Comparison of ENCODE assay signal across 1 fruit fly cellular context in the genomic region with DNA sequence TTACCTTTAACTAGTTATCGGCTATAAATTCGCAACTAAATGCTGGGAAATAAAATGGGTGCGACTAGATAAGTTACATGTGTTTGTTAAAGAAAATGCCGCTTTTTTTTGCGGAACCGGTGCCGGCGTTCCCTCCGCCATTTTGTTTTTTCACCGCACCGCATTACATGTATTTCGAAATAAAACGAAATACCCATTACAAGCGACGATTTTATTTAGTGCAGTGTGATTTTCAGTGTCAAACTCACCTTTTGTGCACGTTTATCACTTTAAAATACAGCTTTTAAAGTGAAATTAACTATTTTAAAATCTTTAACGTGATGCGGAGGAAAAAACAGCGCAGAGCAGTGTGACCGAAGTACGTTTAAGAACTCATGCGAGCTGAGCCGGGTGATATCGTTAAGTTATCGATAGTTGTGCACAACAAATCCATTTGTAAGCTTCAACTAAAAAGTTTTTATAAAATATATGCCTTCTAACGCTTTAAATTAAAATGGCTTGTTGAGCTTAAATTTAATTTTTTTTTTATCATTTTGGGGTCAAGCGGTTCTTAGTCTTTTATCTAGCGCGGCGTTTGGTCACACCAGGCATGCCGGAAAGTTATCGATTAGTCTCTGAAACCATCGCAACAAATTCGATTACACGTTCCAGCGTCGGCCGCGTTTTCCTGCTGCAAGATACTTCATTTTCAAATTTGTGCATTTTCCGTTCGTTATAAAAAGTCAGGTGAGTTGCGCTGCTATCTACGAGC.
TF ChIP-seq lines count a peak whose summit lies in the region.

Gene Hel25E (minus strand): TSS at position 380 of the 751 bp plus-strand sequence.
Gene Lam (plus strand): TSS at position 546 of the 751 bp plus-strand sequence.

TF ChIP-seq in whole organism, embryonic, 481 proteins besides CTCF, POLR2A, EP300 and RAD21 (continued from another document and continues in another):
- no peak for TF ChIP-seq Dip3 (GFP tag; optimal IDR thresholded peaks at IDR 0.05; lab: Kevin White, UChicago)
- TF ChIP-seq Hey (tag; optimal IDR thresholded peaks at IDR 0.05; lab: Kevin White, UChicago) = no peak
- no peak for TF ChIP-seq kni (GFP tag; optimal IDR thresholded peaks at IDR 0.05; lab: Kevin White, UChicago)
- TF ChIP-seq NC2α (GFP tag; optimal IDR thresholded peaks at IDR 0.05; lab: Kevin White, UChicago) = no peak
- TF ChIP-seq cwo (GFP tag; optimal IDR thresholded peaks at IDR 0.05; lab: Kevin White, UChicago) = no peak
- TF ChIP-seq crol (GFP tag; IDR thresholded peaks at IDR 0.05; lab: Robert Waterston, UW) = no peak
- TF ChIP-seq otp (GFP tag; IDR thresholded peaks at IDR 0.05; lab: Robert Waterston, UW) = no peak
- peak; percentile 94 for TF ChIP-seq BEAF-32 (GFP tag; optimal IDR thresholded peaks at IDR 0.05; lab: Kevin White, UChicago)
- TF ChIP-seq Awh (GFP tag; IDR thresholded peaks at IDR 0.05; lab: Robert Waterston, UW) = no peak
- TF ChIP-seq CG18011 (GFP tag; optimal IDR thresholded peaks at IDR 0.05; lab: Kevin White, UChicago) = no peak
- no peak for TF ChIP-seq CG3163 (GFP tag; optimal IDR thresholded peaks at IDR 0.05; lab: Kevin White, UChicago)
- TF ChIP-seq CG11093 (GFP tag; IDR thresholded peaks at IDR 0.05; lab: Robert Waterston, UW) = no peak
- TF ChIP-seq Jarid2 (GFP tag; optimal IDR thresholded peaks at IDR 0.05; lab: Kevin White, UChicago) = no peak
- TF ChIP-seq CG2116 (GFP tag; optimal IDR thresholded peaks at IDR 0.05; lab: Kevin White, UChicago) = peak; percentile 89
- TF ChIP-seq tio (GFP tag; optimal IDR thresholded peaks at IDR 0.05; lab: Kevin White, UChicago) = no peak
- TF ChIP-seq ac (GFP tag; optimal IDR thresholded peaks at IDR 0.05; lab: Kevin White, UChicago) = no peak
- no peak for TF ChIP-seq ara (GFP tag; IDR thresholded peaks at IDR 0.05; lab: Robert Waterston, UW)
- TF ChIP-seq zfh2 (GFP tag; optimal IDR thresholded peaks at IDR 0.05; lab: Kevin White, UChicago) = no peak
- TF ChIP-seq tna (GFP tag; IDR thresholded peaks at IDR 0.05; lab: Robert Waterston, UW; ENCODE audit: partially characterized antibody) = peak; percentile 57
- no peak for TF ChIP-seq Bdp1 (GFP tag; optimal IDR thresholded peaks at IDR 0.05; lab: Kevin White, UChicago)
- no peak for TF ChIP-seq Nf-YC (tag; optimal IDR thresholded peaks at IDR 0.05; lab: Kevin White, UChicago)
- TF ChIP-seq gsb (GFP tag; IDR thresholded peaks at IDR 0.05; lab: Robert Waterston, UW) = no peak
- TF ChIP-seq CG16815 (GFP tag; optimal IDR thresholded peaks at IDR 0.05; lab: Kevin White, UChicago) = no peak
- peak; percentile 75 for TF ChIP-seq nmo (GFP tag; optimal IDR thresholded peaks at IDR 0.05; lab: Kevin White, UChicago)
- TF ChIP-seq CG2875 (GFP tag; optimal IDR thresholded peaks at IDR 0.05; lab: Kevin White, UChicago) = no peak
- no peak for TF ChIP-seq Ada2b (GFP tag; IDR thresholded peaks at IDR 0.05; lab: Robert Waterston, UW)
- peak; percentile 60 for TF ChIP-seq NC2β (GFP tag; optimal IDR thresholded peaks at IDR 0.05; lab: Kevin White, UChicago)
- no peak for TF ChIP-seq CG7372 (GFP tag; IDR thresholded peaks at IDR 0.05; lab: Robert Waterston, UW)
- TF ChIP-seq fd3F (GFP tag; optimal IDR thresholded peaks at IDR 0.05; lab: Kevin White, UChicago) = no peak
- TF ChIP-seq stwl (tag; optimal IDR thresholded peaks at IDR 0.05; lab: Kevin White, UChicago) = peak; percentile 71
- no peak for TF ChIP-seq sqz (GFP tag; optimal IDR thresholded peaks at IDR 0.05; lab: Kevin White, UChicago)
- TF ChIP-seq tin (GFP tag; optimal IDR thresholded peaks at IDR 0.05; lab: Kevin White, UChicago) = no peak
- no peak for TF ChIP-seq CG15269 (tag; optimal IDR thresholded peaks at IDR 0.05; lab: Kevin White, UChicago)
- TF ChIP-seq CG9797 (GFP tag; optimal IDR thresholded peaks at IDR 0.05; lab: Kevin White, UChicago) = peak; percentile 98
- TF ChIP-seq vnd (GFP tag; IDR thresholded peaks at IDR 0.05; lab: Robert Waterston, UW; ENCODE audit: partially characterized antibody) = peak; percentile 85
- TF ChIP-seq ato (GFP tag; IDR thresholded peaks at IDR 0.05; lab: Robert Waterston, UW; ENCODE audit: partially characterized antibody) = peak; percentile 83
- TF ChIP-seq CG4820 (GFP tag; optimal IDR thresholded peaks at IDR 0.05; lab: Kevin White, UChicago) = no peak
- no peak for TF ChIP-seq CG6689 (GFP tag; IDR thresholded peaks at IDR 0.05; lab: Robert Waterston, UW)
- TF ChIP-seq Mad (GFP tag; optimal IDR thresholded peaks at IDR 0.05; lab: Kevin White, UChicago) = peak; percentile 42
- TF ChIP-seq CG4404 (GFP tag; IDR thresholded peaks at IDR 0.05; lab: Robert Waterston, UW) = no peak
- TF ChIP-seq bsh (GFP tag; optimal IDR thresholded peaks at IDR 0.05; lab: Kevin White, UChicago) = no peak
- TF ChIP-seq cas (GFP tag; IDR thresholded peaks at IDR 0.05; lab: Robert Waterston, UW) = no peak
- TF ChIP-seq ttk (GFP tag; IDR thresholded peaks at IDR 0.05; lab: Robert Waterston, UW) = no peak
- TF ChIP-seq CG2202 (tag; optimal IDR thresholded peaks at IDR 0.05; lab: Kevin White, UChicago) = no peak
- peak; percentile 58 for TF ChIP-seq HmgZ (tag; optimal IDR thresholded peaks at IDR 0.05; lab: Kevin White, UChicago)
- no peak for TF ChIP-seq CG17385 (GFP tag; optimal IDR thresholded peaks at IDR 0.05; lab: Kevin White, UChicago)
- TF ChIP-seq CG4424 (GFP tag; optimal IDR thresholded peaks at IDR 0.05; lab: Kevin White, UChicago) = no peak
- no peak for TF ChIP-seq cato (GFP tag; optimal IDR thresholded peaks at IDR 0.05; lab: Kevin White, UChicago; ENCODE audit: borderline replicate concordance)
- TF ChIP-seq Six4 (GFP tag; optimal IDR thresholded peaks at IDR 0.05; lab: Kevin White, UChicago) = no peak
- no peak for TF ChIP-seq CG14965 (GFP tag; optimal IDR thresholded peaks at IDR 0.05; lab: Kevin White, UChicago; ENCODE audit: borderline replicate concordance)
- TF ChIP-seq zen (tag; optimal IDR thresholded peaks at IDR 0.05; lab: Kevin White, UChicago) = no peak
- TF ChIP-seq B-H1 (GFP tag; IDR thresholded peaks at IDR 0.05; lab: Robert Waterston, UW) = no peak
- no peak for TF ChIP-seq CG14667 (GFP tag; IDR thresholded peaks at IDR 0.05; lab: Robert Waterston, UW)
- TF ChIP-seq dm (GFP tag; optimal IDR thresholded peaks at IDR 0.05; lab: Kevin White, UChicago) = peak; percentile 16
- TF ChIP-seq CG13424 (tag; optimal IDR thresholded peaks at IDR 0.05; lab: Kevin White, UChicago) = no peak
- no peak for TF ChIP-seq CG4282 (GFP tag; optimal IDR thresholded peaks at IDR 0.05; lab: Kevin White, UChicago)
- TF ChIP-seq Gsc (GFP tag; IDR thresholded peaks at IDR 0.05; lab: Robert Waterston, UW) = no peak
- no peak for TF ChIP-seq bowl (GFP tag; IDR thresholded peaks at IDR 0.05; lab: Robert Waterston, UW)
- no peak for TF ChIP-seq sr (GFP tag; IDR thresholded peaks at IDR 0.05; lab: Robert Waterston, UW)
- TF ChIP-seq zen2 (GFP tag; IDR thresholded peaks at IDR 0.05; lab: Robert Waterston, UW; ENCODE audit: partially characterized antibody) = peak; percentile 85
- TF ChIP-seq CG42726 (GFP tag; IDR thresholded peaks at IDR 0.05; lab: Robert Waterston, UW; ENCODE audit: partially characterized antibody) = no peak
- peak; percentile 69 for TF ChIP-seq CG10267 (tag; optimal IDR thresholded peaks at IDR 0.05; lab: Kevin White, UChicago)
- TF ChIP-seq Dek (tag; optimal IDR thresholded peaks at IDR 0.05; lab: Kevin White, UChicago) = peak; percentile 17
- TF ChIP-seq CG15073 (GFP tag; optimal IDR thresholded peaks at IDR 0.05; lab: Kevin White, UChicago) = no peak
- no peak for TF ChIP-seq nerfin-1 (tag; optimal IDR thresholded peaks at IDR 0.05; lab: Kevin White, UChicago)
- TF ChIP-seq CG5180 (GFP tag; optimal IDR thresholded peaks at IDR 0.05; lab: Kevin White, UChicago) = no peak
- TF ChIP-seq PHDP (tag; optimal IDR thresholded peaks at IDR 0.05; lab: Kevin White, UChicago) = no peak
- TF ChIP-seq CG17361 (GFP tag; IDR thresholded peaks at IDR 0.05; lab: Robert Waterston, UW) = no peak; the same call in 2 of the 3 replicates
- no peak for TF ChIP-seq Mes4 (GFP tag; optimal IDR thresholded peaks at IDR 0.05; lab: Kevin White, UChicago)
- no peak for TF ChIP-seq CG3281 (GFP tag; optimal IDR thresholded peaks at IDR 0.05; lab: Kevin White, UChicago)
- no peak for TF ChIP-seq Atf-2 (GFP tag; optimal IDR thresholded peaks at IDR 0.05; lab: Kevin White, UChicago)
- TF ChIP-seq twi (tag; optimal IDR thresholded peaks at IDR 0.05; lab: Kevin White, UChicago) = no peak
- TF ChIP-seq Hmx (GFP tag; optimal IDR thresholded peaks at IDR 0.05; lab: Kevin White, UChicago) = no peak
- peak; percentile 61 for TF ChIP-seq CG12659 (GFP tag; optimal IDR thresholded peaks at IDR 0.05; lab: Kevin White, UChicago)
- no peak for TF ChIP-seq disco-r (GFP tag; optimal IDR thresholded peaks at IDR 0.05; lab: Kevin White, UChicago)
- TF ChIP-seq Fer2 (tag; optimal IDR thresholded peaks at IDR 0.05; lab: Kevin White, UChicago) = no peak
- peak; percentile 14 for TF ChIP-seq Side (GFP tag; optimal IDR thresholded peaks at IDR 0.05; lab: Kevin White, UChicago)
- no peak for TF ChIP-seq dimm (GFP tag; IDR thresholded peaks at IDR 0.05; lab: Robert Waterston, UW)
- TF ChIP-seq cg (GFP tag; optimal IDR thresholded peaks at IDR 0.05; lab: Kevin White, UChicago) = no peak
- no peak for TF ChIP-seq zfh1 (GFP tag; IDR thresholded peaks at IDR 0.05; lab: Robert Waterston, UW)
- peak; percentile 91 for TF ChIP-seq Hr3 (GFP tag; optimal IDR thresholded peaks at IDR 0.05; lab: Kevin White, UChicago)
- no peak for TF ChIP-seq Vsx1 (GFP tag; optimal IDR thresholded peaks at IDR 0.05; lab: Kevin White, UChicago)
- no peak for TF ChIP-seq HmgD (GFP tag; optimal IDR thresholded peaks at IDR 0.05; lab: Kevin White, UChicago)
- TF ChIP-seq amos (GFP tag; IDR thresholded peaks at IDR 0.05; lab: Robert Waterston, UW; ENCODE audit: partially characterized antibody) = peak; percentile 83
- TF ChIP-seq Mrtf (GFP tag; IDR thresholded peaks at IDR 0.05; lab: Robert Waterston, UW) = no peak
- no peak for TF ChIP-seq her (GFP tag; optimal IDR thresholded peaks at IDR 0.05; lab: Kevin White, UChicago)
- peak; percentile 89 for TF ChIP-seq knrl (GFP tag; IDR thresholded peaks at IDR 0.05; lab: Robert Waterston, UW; ENCODE audit: partially characterized antibody)
- TF ChIP-seq Gug (GFP tag; IDR thresholded peaks at IDR 0.05; lab: Robert Waterston, UW) = no peak
- TF ChIP-seq ERR (GFP tag; optimal IDR thresholded peaks at IDR 0.05; lab: Kevin White, UChicago) = no peak
- TF ChIP-seq Rx (GFP tag; IDR thresholded peaks at IDR 0.05; lab: Robert Waterston, UW) = no peak
- TF ChIP-seq inv (GFP tag; IDR thresholded peaks at IDR 0.05; lab: Robert Waterston, UW; ENCODE audit: partially characterized antibody) = peak; percentile 81
- TF ChIP-seq tx (GFP tag; optimal IDR thresholded peaks at IDR 0.05; lab: Kevin White, UChicago) = no peak
- TF ChIP-seq ems (GFP tag; optimal IDR thresholded peaks at IDR 0.05; lab: Kevin White, UChicago) = no peak
- TF ChIP-seq sens-2 (GFP tag; IDR thresholded peaks at IDR 0.05; lab: Robert Waterston, UW) = no peak
- TF ChIP-seq CG10431 (GFP tag; optimal IDR thresholded peaks at IDR 0.05; lab: Kevin White, UChicago) = no peak
- TF ChIP-seq Sry-δ (GFP tag; optimal IDR thresholded peaks at IDR 0.05; lab: Kevin White, UChicago) = peak; percentile 88
- peak; percentile 49 for TF ChIP-seq CG3995 (GFP tag; optimal IDR thresholded peaks at IDR 0.05; lab: Kevin White, UChicago)
- no peak for TF ChIP-seq HLH3B (GFP tag; IDR thresholded peaks at IDR 0.05; lab: Robert Waterston, UW)
- no peak for TF ChIP-seq CG15479 (GFP tag; optimal IDR thresholded peaks at IDR 0.05; lab: Kevin White, UChicago)
- TF ChIP-seq Tbp (GFP tag; optimal IDR thresholded peaks at IDR 0.05; lab: Kevin White, UChicago) = no peak
- no peak for TF ChIP-seq rib (GFP tag; IDR thresholded peaks at IDR 0.05; lab: Robert Waterston, UW)
- no peak for TF ChIP-seq ftz-f1 (GFP tag; optimal IDR thresholded peaks at IDR 0.05; lab: Kevin White, UChicago)
- no peak for TF ChIP-seq ci (GFP tag; IDR thresholded peaks at IDR 0.05; lab: Robert Waterston, UW)
- no peak for TF ChIP-seq CG5953 (GFP tag; IDR thresholded peaks at IDR 0.05; lab: Robert Waterston, UW)
- TF ChIP-seq stc (GFP tag; IDR thresholded peaks at IDR 0.05; lab: Robert Waterston, UW) = no peak
- no peak for TF ChIP-seq CG6272 (GFP tag; IDR thresholded peaks at IDR 0.05; lab: Robert Waterston, UW)
- no peak for TF ChIP-seq Trl (optimal IDR thresholded peaks at IDR 0.05; lab: Kevin White, UChicago)
- no peak for TF ChIP-seq Trl (GFP tag; optimal IDR thresholded peaks at IDR 0.05; lab: Kevin White, UChicago)
- no peak for TF ChIP-seq Hr78 (GFP tag; optimal IDR thresholded peaks at IDR 0.05; lab: Kevin White, UChicago)
- no peak for TF ChIP-seq NK7.1 (GFP tag; optimal IDR thresholded peaks at IDR 0.05; lab: Kevin White, UChicago)
- no peak for TF ChIP-seq slou (GFP tag; optimal IDR thresholded peaks at IDR 0.05; lab: Kevin White, UChicago)
- no peak for TF ChIP-seq wdn (GFP tag; IDR thresholded peaks at IDR 0.05; lab: Robert Waterston, UW)
- TF ChIP-seq gt (GFP tag; IDR thresholded peaks at IDR 0.05; lab: Robert Waterston, UW) = no peak
- no peak for TF ChIP-seq kay (GFP tag; optimal IDR thresholded peaks at IDR 0.05; lab: Kevin White, UChicago)
- peak; percentile 87 for TF ChIP-seq CG2129 (GFP tag; IDR thresholded peaks at IDR 0.05; lab: Robert Waterston, UW; ENCODE audit: partially characterized antibody)
- no peak for TF ChIP-seq CG8290 (GFP tag; optimal IDR thresholded peaks at IDR 0.05; lab: Kevin White, UChicago)
- no peak for TF ChIP-seq CG8290 (tag; optimal IDR thresholded peaks at IDR 0.05; lab: Kevin White, UChicago)
- no peak for TF ChIP-seq CG3838 (GFP tag; optimal IDR thresholded peaks at IDR 0.05; lab: Kevin White, UChicago)
- TF ChIP-seq Nf-YA (GFP tag; IDR thresholded peaks at IDR 0.05; lab: Robert Waterston, UW) = no peak
- peak; percentile 81 for TF ChIP-seq Dref (GFP tag; IDR thresholded peaks at IDR 0.05; lab: Robert Waterston, UW)
- TF ChIP-seq CG10959 (GFP tag; IDR thresholded peaks at IDR 0.05; lab: Robert Waterston, UW) = no peak
- TF ChIP-seq CG17612 (GFP tag; IDR thresholded peaks at IDR 0.05; lab: Robert Waterston, UW) = no peak
- TF ChIP-seq CG2712 (tag; optimal IDR thresholded peaks at IDR 0.05; lab: Kevin White, UChicago) = peak; percentile 55
- no peak for TF ChIP-seq CG16779 (GFP tag; IDR thresholded peaks at IDR 0.05; lab: Robert Waterston, UW)
- TF ChIP-seq chn (GFP tag; optimal IDR thresholded peaks at IDR 0.05; lab: Kevin White, UChicago) = peak; percentile 24
- TF ChIP-seq fu2 (GFP tag; optimal IDR thresholded peaks at IDR 0.05; lab: Kevin White, UChicago) = no peak
- no peak for TF ChIP-seq Sry-β (GFP tag; optimal IDR thresholded peaks at IDR 0.05; lab: Kevin White, UChicago)
- TF ChIP-seq da (GFP tag; optimal IDR thresholded peaks at IDR 0.05; lab: Kevin White, UChicago) = no peak
